Worm (Caenorhabditis elegans) whole organism, early embryonic: Measurements from ENCODE around the gene drd-10.

Experiments used
- ceh-13 ChIP-seq: fragments of 200-800 bp; sonication (Bioruptor generic); optimal IDR thresholded peaks from 2 replicates; lab custom pipeline; 2018; ENCODE audit warnings: mild to moderate bottlenecking, missing genetic modification characterization, missing compliant biosample characterization
- ceh-36 ChIP-seq: sonication (generic microtip); optimal IDR thresholded peaks from 2 replicates; lab custom pipeline; 2016; ENCODE audit warnings: missing genetic modification characterization, inconsistent platforms, missing compliant biosample characterization
- tbx-11 ChIP-seq: fragments of 200-800 bp; sonication (Bioruptor generic); IDR thresholded peaks from 2 replicates; pipeline ENCODE4 v1.3.6; 2022; ENCODE audit warnings: missing genetic modification characterization, missing compliant biosample characterization

ce11 chrV:6989626-6990138, 17.7 kb upstream of the drd-10 start, which contains the start of gene nhr-140:
- no peak for TF ChIP-seq ceh-13 (GFP tag; lab: Kevin White, UChicago)
- no peak for TF ChIP-seq tbx-11 (GFP tag; lab: Robert Waterston, UW)
- TF ChIP-seq ceh-36 (tag; lab: Kevin White, UChicago) = no peak
